Worm (Caenorhabditis elegans) whole organism, early embryonic: ENCODE results near the gene srh-215.

Source experiments
- B0310.2 ChIP-seq: sonication (generic microtip); optimal IDR thresholded peaks from 2 replicates; lab custom pipeline; 2016; ENCODE audit warnings: mild to moderate bottlenecking, missing genetic modification characterization, missing compliant biosample characterization
- F13C5.2 ChIP-seq: sonication (generic microtip); optimal IDR thresholded peaks from 2 replicates; lab custom pipeline; 2017; ENCODE audit warnings: mild to moderate bottlenecking, missing genetic modification characterization, inconsistent platforms, missing compliant biosample characterization
- aly-1 ChIP-seq: sonication (generic microtip); optimal IDR thresholded peaks from 2 replicates; lab custom pipeline; 2016; ENCODE audit warnings: missing genetic modification characterization, missing compliant biosample characterization
- ama-1 ChIP-seq: fragments of 150-350 bp; optimal IDR thresholded peaks from 2 replicates; lab custom pipeline; 2014
- ceh-13 ChIP-seq: fragments of 200-800 bp; sonication (Bioruptor generic); optimal IDR thresholded peaks from 2 replicates; lab custom pipeline; 2018; ENCODE audit warnings: mild to moderate bottlenecking, missing genetic modification characterization, missing compliant biosample characterization
- ceh-36 ChIP-seq: sonication (generic microtip); optimal IDR thresholded peaks from 2 replicates; lab custom pipeline; 2016; ENCODE audit warnings: missing genetic modification characterization, inconsistent platforms, missing compliant biosample characterization
- ets-7 ChIP-seq: sonication (generic microtip); optimal IDR thresholded peaks from 2 replicates; lab custom pipeline; 2016; ENCODE audit warnings: missing genotype, missing genetic modification characterization, missing compliant biosample characterization
- flt-1 ChIP-seq: fragments of 200-800 bp; sonication (Bioruptor generic); IDR thresholded peaks from 2 replicates; pipeline ENCODE4 v1.3.6; 2022; ENCODE audit warnings: missing genetic modification characterization, missing compliant biosample characterization
- hmbx-1 ChIP-seq: sonication (generic microtip); optimal IDR thresholded peaks from 2 replicates; lab custom pipeline; 2016; ENCODE audit warnings: mild to moderate bottlenecking, missing genetic modification characterization, missing compliant biosample characterization
- hmg-4 ChIP-seq: fragments of 200-800 bp; sonication (Bioruptor generic); optimal IDR thresholded peaks from 2 replicates; lab custom pipeline; 2018; ENCODE audit warnings: mild to moderate bottlenecking, missing genetic modification characterization, missing compliant biosample characterization
- hnd-1 ChIP-seq: sonication (generic microtip); optimal IDR thresholded peaks from 2 replicates; lab custom pipeline; 2016; ENCODE audit warnings: missing genetic modification characterization, missing compliant biosample characterization
- pes-1 ChIP-seq: fragments of 200-800 bp; sonication (Bioruptor generic); IDR thresholded peaks from 2 replicates; pipeline ENCODE4 v1.3.6; 2022; ENCODE audit warnings: missing genetic modification reagents, missing genetic modification characterization, missing compliant biosample characterization
- scrt-1 ChIP-seq: fragments of 200-800 bp; sonication (Bioruptor generic); IDR thresholded peaks from 2 replicates; pipeline ENCODE4 v1.3.6; 2022; ENCODE audit warnings: missing genetic modification characterization, missing compliant biosample characterization
- sea-1 ChIP-seq: fragments of 200-800 bp; sonication (Bioruptor generic); conservative IDR thresholded peaks from 2 replicates; pipeline ENCODE4 v1.3.6; 2022; ENCODE audit warnings: missing genetic modification characterization, missing compliant biosample characterization
- tbx-11 ChIP-seq: fragments of 200-800 bp; sonication (Bioruptor generic); IDR thresholded peaks from 2 replicates; pipeline ENCODE4 v1.3.6; 2022; ENCODE audit warnings: missing genetic modification characterization, missing compliant biosample characterization
- tbx-37 ChIP-seq: fragments of 200-800 bp; sonication (Bioruptor generic); conservative IDR thresholded peaks from 2 replicates; pipeline ENCODE4 v1.3.6; 2022; ENCODE audit warnings: missing genetic modification reagents, missing genetic modification characterization, missing compliant biosample characterization
- tra-4 ChIP-seq: sonication (generic microtip); optimal IDR thresholded peaks from 2 replicates; lab custom pipeline; 2017; ENCODE audit warnings: missing genetic modification characterization, missing compliant biosample characterization

The srh-215 gene

ce11 chrV:16865404-16865803, 33.6 kb upstream of the srh-215 start, which contains the start of gene clec-28:
TSS of gene clec-28 (plus strand) at chrV:16865704.
- TF ChIP-seq scrt-1 (no peak), hmg-4 (no peak), tbx-37 (GFP tag; lab: Robert Waterston, UW) (no peak), ceh-36 (no peak), aly-1 (tag; lab: Kevin White, UChicago) (no peak), ceh-13 (GFP tag; lab: Kevin White, UChicago) (no peak), hnd-1 (tag; lab: Kevin White, UChicago) (no peak), sea-1 (no peak), pes-1 (GFP tag; lab: Robert Waterston, UW) (no peak), ama-1 (lab: Kevin White, UChicago) (no peak)

ce11 chrV:16861719-16862118, 29.9 kb upstream of the srh-215 start, which contains the start of the genes clec-32 and clec-24:
TSS of gene clec-32 (minus strand) at chrV:16861819.
TSS of gene clec-24 (plus strand) at chrV:16862012.
- no peak for TF ChIP-seq B0310.2 (tag; lab: Kevin White, UChicago)
- no peak for TF ChIP-seq hnd-1 (tag; lab: Kevin White, UChicago)
- no peak for TF ChIP-seq pes-1 (GFP tag; lab: Robert Waterston, UW)
- TF ChIP-seq hmg-4, result no peak
- TF ChIP-seq ama-1 (lab: Kevin White, UChicago), result no peak
- no peak for TF ChIP-seq ceh-36
- TF ChIP-seq ceh-13 (GFP tag; lab: Kevin White, UChicago), result no peak
- TF ChIP-seq aly-1 (tag; lab: Kevin White, UChicago), result no peak
- TF ChIP-seq tbx-37 (GFP tag; lab: Robert Waterston, UW), result no peak
- TF ChIP-seq tbx-11 (GFP tag; lab: Robert Waterston, UW), result no peak
- no peak for TF ChIP-seq hmbx-1 (tag; lab: Kevin White, UChicago)
- TF ChIP-seq F13C5.2 (tag; lab: Kevin White, UChicago), result no peak
- no peak for TF ChIP-seq scrt-1
- TF ChIP-seq flt-1 (GFP tag; lab: Robert Waterston, UW), result no peak
- no peak for TF ChIP-seq tra-4 (tag; lab: Kevin White, UChicago)
- no peak for TF ChIP-seq sea-1

ce11 chrV:16857977-16858479, 26.2 kb upstream of the srh-215 start, which contains the start of the genes clec-31 and clec-22:
TSS of gene clec-31 (minus strand) at chrV:16858077.
TSS of gene clec-22 (plus strand) at chrV:16858429.
- TF ChIP-seq tbx-37 (GFP tag; lab: Robert Waterston, UW), result no peak
- TF ChIP-seq ceh-13 (GFP tag; lab: Kevin White, UChicago), result no peak
- no peak for TF ChIP-seq F13C5.2 (tag; lab: Kevin White, UChicago)
- no peak for TF ChIP-seq flt-1 (GFP tag; lab: Robert Waterston, UW)
- no peak for TF ChIP-seq pes-1 (GFP tag; lab: Robert Waterston, UW)
- no peak for TF ChIP-seq hmbx-1 (tag; lab: Kevin White, UChicago)
- TF ChIP-seq sea-1, result no peak
- TF ChIP-seq B0310.2 (tag; lab: Kevin White, UChicago), result no peak
- no peak for TF ChIP-seq ets-7 (tag; lab: Kevin White, UChicago)
- no peak for TF ChIP-seq scrt-1
- no peak for TF ChIP-seq ama-1 (lab: Kevin White, UChicago)
- no peak for TF ChIP-seq tra-4 (tag; lab: Kevin White, UChicago)
- TF ChIP-seq ceh-36, result no peak
- TF ChIP-seq aly-1 (tag; lab: Kevin White, UChicago), result no peak
- no peak for TF ChIP-seq tbx-11 (GFP tag; lab: Robert Waterston, UW)
- no peak for TF ChIP-seq hmg-4

ce11 chrV:16853956-16854683, 22.3 kb upstream of the srh-215 start, which contains the start of the genes clec-35 and clec-27:
TSS of gene clec-35 (minus strand) at chrV:16854056.
TSS of gene clec-27 (plus strand) at chrV:16854633.
- TF ChIP-seq tra-4 (tag; lab: Kevin White, UChicago) (no peak), aly-1 (tag; lab: Kevin White, UChicago) (no peak), flt-1 (GFP tag; lab: Robert Waterston, UW) (no peak), hmbx-1 (tag; lab: Kevin White, UChicago) (no peak), tbx-37 (GFP tag; lab: Robert Waterston, UW) (no peak), ceh-13 (GFP tag; lab: Kevin White, UChicago) (no peak), scrt-1 (no peak), sea-1 (no peak), tbx-11 (GFP tag; lab: Robert Waterston, UW) (no peak), B0310.2 (tag; lab: Kevin White, UChicago) (no peak), pes-1 (GFP tag; lab: Robert Waterston, UW) (no peak), hmg-4 (no peak)

DNA sequence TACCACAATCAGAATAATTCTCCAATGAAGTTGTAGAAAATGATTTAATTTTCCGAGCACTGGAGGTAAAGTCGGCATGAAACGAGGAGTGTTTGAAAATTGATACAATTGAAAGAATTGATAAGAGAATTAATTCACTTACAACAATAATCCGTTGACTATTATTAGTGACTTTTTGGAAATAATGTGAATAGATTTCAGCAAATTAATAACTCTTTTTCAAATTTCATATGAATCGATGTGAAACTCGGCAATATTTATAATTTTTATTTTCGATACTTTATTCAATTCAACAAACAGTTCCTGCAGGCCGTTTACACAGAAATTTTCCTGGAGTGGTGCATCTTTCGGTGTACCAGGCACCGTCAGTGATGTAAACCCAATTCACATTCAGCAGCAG, 20.2 kb upstream of the srh-215 start, which contains the start of gene clec-37:
Gene clec-37, minus strand, starts transcription at position 101 of the 400 bp plus-strand sequence.
- TF ChIP-seq flt-1 (GFP tag; lab: Robert Waterston, UW), result no peak
- no peak for TF ChIP-seq B0310.2 (tag; lab: Kevin White, UChicago)
- TF ChIP-seq hnd-1 (tag; lab: Kevin White, UChicago), result no peak
- no peak for TF ChIP-seq hmg-4
- TF ChIP-seq ceh-13 (GFP tag; lab: Kevin White, UChicago), result no peak
- TF ChIP-seq pes-1 (GFP tag; lab: Robert Waterston, UW), result no peak
- no peak for TF ChIP-seq tbx-11 (GFP tag; lab: Robert Waterston, UW)
- TF ChIP-seq tbx-37 (GFP tag; lab: Robert Waterston, UW), result no peak
- no peak for TF ChIP-seq hmbx-1 (tag; lab: Kevin White, UChicago)
- no peak for TF ChIP-seq F13C5.2 (tag; lab: Kevin White, UChicago)
- no peak for TF ChIP-seq ama-1 (lab: Kevin White, UChicago)
- no peak for TF ChIP-seq aly-1 (tag; lab: Kevin White, UChicago)
- TF ChIP-seq tra-4 (tag; lab: Kevin White, UChicago), result no peak
- no peak for TF ChIP-seq ceh-36
- TF ChIP-seq scrt-1, result no peak

DNA sequence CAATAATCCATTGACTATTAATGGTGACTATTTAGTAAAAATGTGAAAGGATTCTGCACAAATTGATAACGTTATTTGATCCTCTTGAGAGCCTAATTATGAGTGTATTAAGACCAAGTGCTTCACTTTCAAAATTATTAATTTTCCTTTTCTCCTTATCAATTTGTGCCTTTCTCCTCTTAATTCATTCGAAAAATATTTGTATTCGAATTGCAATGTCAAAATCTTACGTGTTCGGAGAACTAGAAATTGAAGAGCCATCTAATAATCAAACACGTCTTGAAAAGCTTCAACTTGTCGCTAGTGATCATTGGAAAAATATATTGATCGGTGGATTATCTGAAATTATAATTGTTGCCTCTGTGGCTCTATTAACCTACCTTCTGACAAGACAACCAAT, 16.7 kb upstream of the srh-215 start, which contains the start of the genes clec-36 and clec-26:
Gene clec-36, minus strand, starts transcription at position 101 of the 400 bp plus-strand sequence.
Gene clec-26, plus strand, starts transcription at position 114 of the 400 bp plus-strand sequence.
- TF ChIP-seq ceh-13 (GFP tag; lab: Kevin White, UChicago), result no peak
- TF ChIP-seq sea-1, result no peak
- TF ChIP-seq flt-1 (GFP tag; lab: Robert Waterston, UW), result no peak
- no peak for TF ChIP-seq hnd-1 (tag; lab: Kevin White, UChicago)
- no peak for TF ChIP-seq B0310.2 (tag; lab: Kevin White, UChicago)
- TF ChIP-seq aly-1 (tag; lab: Kevin White, UChicago), result no peak
- TF ChIP-seq F13C5.2 (tag; lab: Kevin White, UChicago), result no peak
- no peak for TF ChIP-seq tbx-11 (GFP tag; lab: Robert Waterston, UW)
- no peak for TF ChIP-seq ets-7 (tag; lab: Kevin White, UChicago)
- TF ChIP-seq pes-1 (GFP tag; lab: Robert Waterston, UW), result no peak
- TF ChIP-seq tra-4 (tag; lab: Kevin White, UChicago), result no peak
- no peak for TF ChIP-seq hmbx-1 (tag; lab: Kevin White, UChicago)
- TF ChIP-seq tbx-37 (GFP tag; lab: Robert Waterston, UW), result no peak
- TF ChIP-seq scrt-1, result no peak
- no peak for TF ChIP-seq hmg-4
- no peak for TF ChIP-seq ama-1 (lab: Kevin White, UChicago)
